Worm (Caenorhabditis elegans) whole organism, L4/young adult: Measurements from ENCODE around the gene taf-10.

ENCODE experiments used
- dao-5 ChIP-seq: sonication (generic microtip); optimal IDR thresholded peaks from 2 replicates; lab custom pipeline; 2016; ENCODE audit warnings: missing genotype, missing genetic modification characterization, moderate library complexity, missing compliant biosample characterization
- him-1 ChIP-seq: sonication (generic microtip); optimal IDR thresholded peaks from 2 replicates; lab custom pipeline; 2016; ENCODE audit warnings: missing genotype, missing genetic modification reagents, missing genetic modification characterization, missing compliant biosample characterization

- TF ChIP-seq him-1 (tag; lab: Kevin White, UChicago), result no peak
- no peak for TF ChIP-seq dao-5
Observed at ce11 chrV:4676092-4676491, 10.8 kb upstream of the taf-10 start, which contains the start of gene K03B4.6.
